Worm (Caenorhabditis elegans) whole organism, mixed stage, embryonic: ENCODE data around the gene ifb-1.

Experiments used
- bed-3 ChIP-seq: fragments of 200-800 bp; sonication (Bioruptor generic); optimal IDR thresholded peaks from 3 replicates; lab custom pipeline; 2018; ENCODE audit warnings: mild to moderate bottlenecking, missing genetic modification characterization, moderate library complexity, missing compliant biosample characterization
- ceh-83 ChIP-seq: fragments of 200-800 bp; sonication (Bioruptor generic); optimal IDR thresholded peaks from 2 replicates; lab custom pipeline; 2018; ENCODE audit warnings: mild to moderate bottlenecking, missing genetic modification characterization, missing compliant biosample characterization
- ces-1 ChIP-seq: fragments of 150-350 bp; optimal IDR thresholded peaks from 2 replicates; lab custom pipeline; 2014; ENCODE audit warnings: missing biosample characterization, missing genetic modification reagents, missing genetic modification characterization
- elt-1 ChIP-seq: sonication (generic microtip); optimal IDR thresholded peaks from 2 replicates; lab custom pipeline; 2017; ENCODE audit warnings: missing genetic modification characterization, mild to moderate bottlenecking, missing compliant biosample characterization, antibody characterized with exemption, moderate library complexity, borderline replicate concordance; ENCODE audit not compliant: insufficient read depth
- elt-3 ChIP-seq: fragments of 150-350 bp; optimal IDR thresholded peaks from 2 replicates; lab custom pipeline; 2014; ENCODE audit warnings: missing biosample characterization, missing genetic modification characterization
- mep-1 ChIP-seq: fragments of 150-350 bp; optimal IDR thresholded peaks from 2 replicates; lab custom pipeline; 2017; ENCODE audit warnings: missing biosample characterization, missing genetic modification reagents, missing genetic modification characterization, inconsistent platforms
- nhr-12 ChIP-seq: fragments of 150-350 bp; optimal IDR thresholded peaks from 2 replicates; lab custom pipeline; 2014; ENCODE audit warnings: missing biosample characterization, missing genetic modification characterization
- nhr-237 ChIP-seq: fragments of 150-350 bp; optimal IDR thresholded peaks from 2 replicates; lab custom pipeline; 2014; ENCODE audit warnings: missing biosample characterization, missing genetic modification characterization
- nhr-28 ChIP-seq: fragments of 150-350 bp; optimal IDR thresholded peaks from 2 replicates; lab custom pipeline; 2014; ENCODE audit warnings: missing biosample characterization, missing genetic modification characterization
- nhr-76 ChIP-seq: sonication (generic microtip); optimal IDR thresholded peaks from 2 replicates; lab custom pipeline; 2017; ENCODE audit warnings: missing biosample characterization, missing genetic modification characterization
- pha-4 ChIP-seq: fragments of 150-350 bp; optimal IDR thresholded peaks from 2 replicates; lab custom pipeline; 2018; ENCODE audit warnings: missing biosample characterization, missing genetic modification reagents, missing genetic modification characterization
- sptf-1 ChIP-seq: sonication (generic microtip); optimal IDR thresholded peaks from 2 replicates; lab custom pipeline; 2017; ENCODE audit warnings: mild to moderate bottlenecking, missing genetic modification characterization, moderate library complexity, missing compliant biosample characterization
- unc-62 ChIP-seq: fragments of 150-350 bp; optimal IDR thresholded peaks from 2 replicates; lab custom pipeline; 2014; ENCODE audit warnings: missing biosample characterization, missing genetic modification reagents, missing genetic modification characterization
- ztf-11 ChIP-seq: fragments of 150-350 bp; optimal IDR thresholded peaks from 2 replicates; lab custom pipeline; 2014; ENCODE audit warnings: missing biosample characterization, missing genetic modification characterization

- TF ChIP-seq ztf-11 (tag; lab: Kevin White, UChicago) = no peak
- TF ChIP-seq nhr-28 (tag; lab: Kevin White, UChicago) = no peak
- TF ChIP-seq pha-4 (tag; lab: Kevin White, UChicago) = no peak
- no peak for TF ChIP-seq nhr-237
- no peak for TF ChIP-seq mep-1 (tag; lab: Kevin White, UChicago)
- TF ChIP-seq elt-3 = no peak
- no peak for TF ChIP-seq bed-3 (GFP tag; lab: Kevin White, UChicago)
- TF ChIP-seq nhr-12 (tag; lab: Kevin White, UChicago) = no peak
- TF ChIP-seq ces-1 = no peak
- no peak for TF ChIP-seq ceh-83 (GFP tag; lab: Kevin White, UChicago)
- no peak for TF ChIP-seq unc-62
- TF ChIP-seq sptf-1 (tag; lab: Kevin White, UChicago) = no peak
- no peak for TF ChIP-seq nhr-76 (tag; lab: Kevin White, UChicago)
- no peak for TF ChIP-seq elt-1 (tag; lab: Kevin White, UChicago)
Observed at ce11 chrII:5804288-5804687, 38.9 kb downstream of the ifb-1 start.
